Worm (Caenorhabditis elegans) whole organism, mixed stage, embryonic: ENCODE measurements around the gene ccr-4.

ENCODE experiments used
- bed-3 ChIP-seq: fragments of 200-800 bp; sonication (Bioruptor generic); optimal IDR thresholded peaks from 3 replicates; lab custom pipeline; 2018; ENCODE audit warnings: mild to moderate bottlenecking, missing genetic modification characterization, moderate library complexity, missing compliant biosample characterization
- lin-13 ChIP-seq: fragments of 150-350 bp; optimal IDR thresholded peaks from 2 replicates; lab custom pipeline; 2014; ENCODE audit warnings: missing biosample characterization, missing genetic modification characterization

DNA sequence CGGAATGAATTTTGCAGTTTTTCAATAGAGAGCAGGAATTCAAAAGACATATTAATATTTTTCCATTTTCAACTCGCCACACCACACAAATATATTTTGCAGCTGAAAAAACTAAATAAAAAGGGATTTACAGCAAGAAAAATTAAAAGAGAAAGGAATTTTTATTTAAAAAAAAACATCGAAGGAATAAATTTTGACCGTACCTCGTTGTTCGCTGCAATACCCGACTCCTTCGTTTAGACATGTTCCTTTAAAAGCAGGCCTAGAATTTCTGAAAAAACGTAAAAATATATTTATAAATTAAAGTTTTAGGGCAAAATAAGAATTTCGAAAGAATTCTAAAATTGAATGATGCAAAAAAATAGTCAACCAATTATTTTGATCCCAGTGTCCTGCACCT is 25.5 kb upstream of the ccr-4 start, which contains the start of gene F19B6.1:
- TF ChIP-seq lin-13 (no peak), bed-3 (GFP tag; lab: Kevin White, UChicago) (no peak)
